Worm (Caenorhabditis elegans) whole organism, late embryonic: ENCODE results near the gene F28B12.6.

Experiments used
- C38D4.7 ChIP-seq: fragments of 200-800 bp; sonication (Bioruptor generic); optimal IDR thresholded peaks from 2 replicates; lab custom pipeline; 2018; ENCODE audit warnings: mild to moderate bottlenecking, missing genetic modification characterization, moderate library complexity, missing compliant biosample characterization
- K09A11.1 ChIP-seq: sonication (generic microtip); optimal IDR thresholded peaks from 2 replicates; lab custom pipeline; 2017; ENCODE audit warnings: antibody characterized with exemption, mild to moderate bottlenecking, missing genetic modification characterization, missing compliant biosample characterization; ENCODE audit not compliant: insufficient read depth
- T23F11.4 ChIP-seq: fragments of 200-800 bp; sonication (Bioruptor generic); optimal IDR thresholded peaks from 2 replicates; lab custom pipeline; 2018; ENCODE audit warnings: mild to moderate bottlenecking, missing genetic modification characterization, missing compliant biosample characterization
- ceh-2 ChIP-seq: sonication (generic microtip); optimal IDR thresholded peaks from 2 replicates; lab custom pipeline; 2016; ENCODE audit warnings: missing genotype, missing genetic modification characterization, missing compliant biosample characterization
- ceh-31 ChIP-seq: sonication (generic microtip); optimal IDR thresholded peaks from 2 replicates; lab custom pipeline; 2016; ENCODE audit warnings: missing genetic modification characterization, missing compliant biosample characterization
- ceh-34 ChIP-seq: sonication (generic microtip); optimal IDR thresholded peaks from 2 replicates; lab custom pipeline; 2016; ENCODE audit warnings: mild to moderate bottlenecking, missing genetic modification characterization, missing compliant biosample characterization
- ceh-48 ChIP-seq: sonication (generic microtip); optimal IDR thresholded peaks from 2 replicates; lab custom pipeline; 2016; ENCODE audit warnings: missing genetic modification characterization, inconsistent platforms, missing compliant biosample characterization
- ceh-6 ChIP-seq: fragments of 200-800 bp; sonication (Bioruptor generic); optimal IDR thresholded peaks from 2 replicates; lab custom pipeline; 2018; ENCODE audit warnings: mild to moderate bottlenecking, missing genetic modification characterization, missing compliant biosample characterization
- che-1 ChIP-seq: sonication (generic microtip); optimal IDR thresholded peaks from 2 replicates; lab custom pipeline; 2016; ENCODE audit warnings: mild to moderate bottlenecking, missing genetic modification characterization, missing compliant biosample characterization
- dve-1 ChIP-seq: sonication (generic microtip); optimal IDR thresholded peaks from 2 replicates; lab custom pipeline; 2017; ENCODE audit warnings: antibody characterized with exemption, mild to moderate bottlenecking, missing genetic modification characterization, missing compliant biosample characterization
- elt-2 ChIP-seq: sonication (generic microtip); optimal IDR thresholded peaks from 2 replicates; lab custom pipeline; 2016; ENCODE audit warnings: missing genetic modification reagents, missing genetic modification characterization, missing compliant biosample characterization
- fkh-6 ChIP-seq: sonication (generic microtip); optimal IDR thresholded peaks from 2 replicates; lab custom pipeline; 2016; ENCODE audit warnings: missing genetic modification characterization, missing compliant biosample characterization
- hlh-13 ChIP-seq: fragments of 200-800 bp; sonication (Bioruptor generic); optimal IDR thresholded peaks from 2 replicates; lab custom pipeline; 2018; ENCODE audit warnings: mild to moderate bottlenecking, missing genetic modification characterization, missing compliant biosample characterization
- hlh-6 ChIP-seq: sonication (generic microtip); optimal IDR thresholded peaks from 2 replicates; lab custom pipeline; 2016; ENCODE audit warnings: missing genotype, missing genetic modification characterization, missing compliant biosample characterization
- lim-6 ChIP-seq: sonication (generic microtip); optimal IDR thresholded peaks from 2 replicates; lab custom pipeline; 2016; ENCODE audit warnings: missing genetic modification characterization, missing compliant biosample characterization
- lin-11 ChIP-seq: fragments of 200-800 bp; sonication (Bioruptor generic); optimal IDR thresholded peaks from 2 replicates; lab custom pipeline; 2018; ENCODE audit warnings: mild to moderate bottlenecking, missing genetic modification characterization, missing compliant biosample characterization
- nfya-1 ChIP-seq: sonication (generic microtip); optimal IDR thresholded peaks from 2 replicates; lab custom pipeline; 2017; ENCODE audit warnings: missing genetic modification characterization, mild to moderate bottlenecking, missing compliant biosample characterization, antibody characterized with exemption, moderate library complexity
- pag-3 ChIP-seq: sonication (generic microtip); optimal IDR thresholded peaks from 2 replicates; lab custom pipeline; 2016; ENCODE audit warnings: missing compliant biosample characterization, missing genetic modification characterization, borderline replicate concordance
- pax-1 ChIP-seq: fragments of 150-350 bp; optimal IDR thresholded peaks from 2 replicates; lab custom pipeline; 2014; ENCODE audit warnings: missing biosample characterization, missing genetic modification characterization
- pros-1 ChIP-seq: fragments of 150-350 bp; optimal IDR thresholded peaks from 2 replicates; lab custom pipeline; 2014; ENCODE audit warnings: missing biosample characterization, missing genetic modification reagents, missing genetic modification characterization
- ref-2 ChIP-seq: sonication (generic microtip); optimal IDR thresholded peaks from 2 replicates; lab custom pipeline; 2016; ENCODE audit warnings: missing genetic modification characterization, missing compliant biosample characterization
- sdc-2 ChIP-seq: sonication (generic microtip); optimal IDR thresholded peaks from 2 replicates; lab custom pipeline; 2016; ENCODE audit warnings: missing genotype, missing genetic modification characterization, missing compliant biosample characterization
- sox-2 ChIP-seq: fragments of 200-800 bp; sonication (Bioruptor generic); IDR thresholded peaks from 2 replicates; pipeline ENCODE4 v1.3.6; 2022; ENCODE audit warnings: missing genetic modification reagents, missing genetic modification characterization, missing compliant biosample characterization
- sox-4 ChIP-seq: sonication (generic microtip); optimal IDR thresholded peaks from 2 replicates; lab custom pipeline; 2017; ENCODE audit warnings: mild to moderate bottlenecking, missing genetic modification characterization, inconsistent platforms, missing compliant biosample characterization
- tbx-2 ChIP-seq: sonication (generic microtip); optimal IDR thresholded peaks from 2 replicates; lab custom pipeline; 2016; ENCODE audit warnings: missing genetic modification characterization, missing compliant biosample characterization
- unc-42 ChIP-seq: sonication (generic microtip); optimal IDR thresholded peaks from 2 replicates; lab custom pipeline; 2016; ENCODE audit warnings: missing genotype, missing genetic modification characterization, missing compliant biosample characterization
- unc-55 ChIP-seq: sonication (generic microtip); optimal IDR thresholded peaks from 2 replicates; lab custom pipeline; 2017; ENCODE audit warnings: missing biosample characterization, missing genetic modification reagents, missing genetic modification characterization
- unc-86 ChIP-seq: sonication (generic microtip); optimal IDR thresholded peaks from 2 replicates; lab custom pipeline; 2016; ENCODE audit warnings: missing genetic modification characterization, missing compliant biosample characterization

The F28B12.6 gene

DNA sequence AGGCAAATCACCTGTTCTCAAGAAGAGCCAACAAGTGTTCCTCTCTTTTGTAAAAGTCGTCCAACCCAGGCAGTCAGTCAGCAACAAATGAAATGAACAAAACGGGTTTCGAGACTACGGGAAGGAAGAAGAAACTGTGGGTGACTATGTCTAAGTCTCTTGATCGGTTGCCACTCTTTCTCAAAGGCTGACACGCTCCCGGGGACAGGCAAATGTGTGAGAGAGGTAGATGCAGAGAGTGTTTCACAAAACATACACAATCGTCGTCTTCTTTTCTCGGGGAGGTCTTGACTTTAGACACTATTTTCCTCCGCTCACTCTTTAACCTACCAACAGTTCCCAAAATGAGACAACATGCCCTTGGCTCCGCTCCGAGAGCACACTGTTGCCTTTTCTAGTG is 9.6 kb upstream of the F28B12.6 start:
- TF ChIP-seq ceh-2 (no peak), ceh-48 (tag; lab: Kevin White, UChicago) (no peak), elt-2 (tag; lab: Kevin White, UChicago) (no peak), ref-2 (tag; lab: Kevin White, UChicago) (peak; percentile 45)
- TF ChIP-seq, all 69 proteins: peak for 1

ce11 chrII:5931904-5932764 is 8.5 kb upstream of the F28B12.6 start:
- peak; percentile 88 for TF ChIP-seq unc-55 (GFP tag; lab: Kevin White, UChicago)
- no peak for TF ChIP-seq pag-3 (tag; lab: Kevin White, UChicago)

ce11 chrII:5933133-5933532 is 7.5 kb upstream of the F28B12.6 start:
- TF ChIP-seq T23F11.4 (GFP tag; lab: Kevin White, UChicago) (no peak), lin-11 (no peak), fkh-6 (tag; lab: Kevin White, UChicago) (peak; percentile 25), hlh-6 (tag; lab: Kevin White, UChicago) (peak; percentile 30), pax-1 (tag; lab: Kevin White, UChicago) (no peak), pag-3 (tag; lab: Kevin White, UChicago) (no peak)

DNA sequence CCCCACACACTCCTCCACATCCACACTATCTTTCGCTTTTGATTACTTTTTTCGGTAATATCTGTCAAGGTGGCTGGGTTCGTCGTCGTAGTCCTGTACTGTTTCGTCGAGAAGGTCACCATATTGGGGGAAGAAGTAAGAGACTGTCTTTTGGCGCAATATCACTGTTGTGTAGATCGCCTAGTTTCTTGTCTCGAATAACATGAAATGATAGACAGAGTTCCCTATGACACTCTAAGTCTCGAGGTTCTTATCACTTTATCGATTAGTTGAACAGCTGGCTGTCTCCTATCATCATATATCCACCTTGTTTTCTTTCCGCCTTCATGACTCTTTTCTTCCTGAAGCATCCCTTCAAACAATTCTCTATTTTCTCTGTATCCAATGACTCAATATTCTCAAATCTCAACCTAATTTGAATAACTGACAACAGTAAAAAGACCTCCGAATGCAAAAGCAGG is 6.7 kb upstream of the F28B12.6 start:
- TF ChIP-seq unc-55 (GFP tag; lab: Kevin White, UChicago): peak; percentile 28
- TF ChIP-seq hlh-13 (GFP tag; lab: Kevin White, UChicago): no peak

DNA sequence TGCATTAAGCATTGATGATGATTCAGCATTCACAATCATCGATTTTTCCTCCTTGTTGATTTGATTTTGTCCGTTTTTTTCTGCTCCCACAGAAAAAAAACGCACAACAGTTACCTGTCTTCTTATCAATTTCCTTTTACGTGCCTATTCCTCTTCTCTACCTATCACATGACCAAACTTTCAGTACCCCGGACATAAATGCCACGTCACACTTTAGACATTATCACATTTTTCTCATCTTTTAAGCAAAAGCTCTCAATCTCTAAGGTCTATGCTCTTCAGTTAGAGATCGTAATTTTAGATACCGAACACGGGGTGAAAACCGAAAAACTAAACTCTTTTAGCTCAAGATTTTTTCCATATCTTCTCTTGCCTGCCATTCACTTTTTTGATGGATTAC is 4.7 kb upstream of the F28B12.6 start:
- no peak for TF ChIP-seq lim-6 (tag; lab: Kevin White, UChicago)
- TF ChIP-seq, all 69 proteins: peak for 0

ce11 chrII:5942593-5942992 is 1.9 kb downstream of the F28B12.6 start, which contains the start of gene F28B12.1:
F28B12.1 (plus strand) TSS chrII:5942927.
- TF ChIP-seq unc-42 (tag; lab: Kevin White, UChicago) (peak; percentile 13), pros-1 (tag; lab: Kevin White, UChicago) (no peak), dve-1 (tag; lab: Kevin White, UChicago) (no peak), unc-55 (GFP tag; lab: Kevin White, UChicago) (no peak), K09A11.1 (tag; lab: Kevin White, UChicago) (no peak), sox-2 (GFP tag; lab: Robert Waterston, UW) (no peak), tbx-2 (tag; lab: Kevin White, UChicago) (no peak), ceh-6 (no peak), ceh-31 (tag; lab: Kevin White, UChicago) (peak; percentile 29), sox-4 (tag; lab: Kevin White, UChicago) (no peak), ceh-34 (tag; lab: Kevin White, UChicago) (no peak), C38D4.7 (GFP tag; lab: Kevin White, UChicago) (no peak), nfya-1 (no peak), unc-86 (tag; lab: Kevin White, UChicago) (no peak), che-1 (tag; lab: Kevin White, UChicago) (no peak), sdc-2 (no peak), T23F11.4 (GFP tag; lab: Kevin White, UChicago) (no peak)
